Worm (Caenorhabditis elegans): Measurements from ENCODE around the gene acbp-7.

The acbp-7 gene

ce11 chrIII:4817240-4817639, 20.3 kb upstream of the acbp-7 start, which contains the start of gene F26A1.4:
TSS of gene F26A1.4 (plus strand) at chrIII:4817540.
- TF ChIP-seq B0336.3 (GFP tag; IDR thresholded peaks at IDR 0.05) (no peak), egrh-3 (GFP tag; IDR thresholded peaks at IDR 0.05) (no peak), nfya-1 (tag; optimal IDR thresholded peaks at IDR 0.05; ENCODE audit: borderline replicate concordance, insufficient read depth) (no peak), ceh-27 (GFP tag; optimal IDR thresholded peaks at IDR 0.05) (no peak)

ce11 chrIII:4819843-4820242, 17.7 kb upstream of the acbp-7 start, which contains the start of gene F26A1.7:
TSS of gene F26A1.7 (minus strand) at chrIII:4819943.
- TF ChIP-seq ztf-28 (GFP tag; IDR thresholded peaks at IDR 0.05) (no peak), F57A8.1 (GFP tag; optimal IDR thresholded peaks at IDR 0.05) (no peak), snpc-1.1 (tag; optimal IDR thresholded peaks at IDR 0.05; ENCODE audit: insufficient read depth) (no peak), snpc-3.4 (tag; optimal IDR thresholded peaks at IDR 0.05) (no peak)

ce11 chrIII:4822140-4822539, 15.4 kb upstream of the acbp-7 start, which contains the start of gene F26A1.8:
TSS of gene F26A1.8 (minus strand) at chrIII:4822240.
- TF ChIP-seq ZK185.1 (tag; optimal IDR thresholded peaks at IDR 0.05; ENCODE audit: poor library complexity, severe bottlenecking) (no peak), ceh-79 (tag; optimal IDR thresholded peaks at IDR 0.05) (no peak), K12H6.12 (tag; optimal IDR thresholded peaks at IDR 0.05) (no peak), unc-130 (GFP tag; optimal IDR thresholded peaks at IDR 0.05) (no peak), ccch-3 (GFP tag; optimal IDR thresholded peaks at IDR 0.05) (no peak)

- TF ChIP-seq hlh-12 (tag; optimal IDR thresholded peaks at IDR 0.05) (no peak), Y56A3A.18 (GFP tag; IDR thresholded peaks at IDR 0.05) (no peak), B0261.1 (tag; optimal IDR thresholded peaks at IDR 0.05) (no peak), unc-130 (GFP tag; optimal IDR thresholded peaks at IDR 0.05) (no peak)
Measured at ce11 chrIII:4826606-4827005, 10.9 kb upstream of the acbp-7 start, which contains the start of gene F26A1.3. TSS of gene F26A1.3 (plus strand) at chrIII:4826906.

- TF ChIP-seq ceh-79 (tag; optimal IDR thresholded peaks at IDR 0.05) = no peak
- no peak for TF ChIP-seq lin-26 (GFP tag; IDR thresholded peaks at IDR 0.05)
- no peak for TF ChIP-seq hrde-1 (tag; optimal IDR thresholded peaks at IDR 0.05; ENCODE audit: borderline replicate concordance)
- no peak for TF ChIP-seq F39B2.1 (GFP tag; IDR thresholded peaks at IDR 0.05)
- no peak for TF ChIP-seq rcor-1 (GFP tag; IDR thresholded peaks at IDR 0.05)
- no peak for TF ChIP-seq mes-4 (tag; optimal IDR thresholded peaks at IDR 0.05)
- no peak for TF ChIP-seq ekl-4 (GFP tag; IDR thresholded peaks at IDR 0.05)
- TF ChIP-seq rpc-1 (optimal IDR thresholded peaks at IDR 0.05) = no peak
- no peak for TF ChIP-seq rpc-1 (tag; optimal IDR thresholded peaks at IDR 0.05)
- no peak for TF ChIP-seq madf-8 (GFP tag; conservative IDR thresholded peaks at IDR 0.05)
- no peak for TF ChIP-seq hlh-12 (tag; optimal IDR thresholded peaks at IDR 0.05)
- TF ChIP-seq F37B4.10 (GFP tag; IDR thresholded peaks at IDR 0.05) = no peak
- no peak for TF ChIP-seq F23B12.7 (tag; optimal IDR thresholded peaks at IDR 0.05; ENCODE audit: insufficient read depth)
- no peak for TF ChIP-seq sea-2 (GFP tag; IDR thresholded peaks at IDR 0.05)
- no peak for TF ChIP-seq dpl-1 (GFP tag; optimal IDR thresholded peaks at IDR 0.05)
- TF ChIP-seq Y53G8AR.9 (GFP tag; conservative IDR thresholded peaks at IDR 0.05) = no peak
Measured at ce11 chrIII:4829440-4829839, 8.1 kb upstream of the acbp-7 start, which contains the start of gene F26A1.9. TSS of gene F26A1.9 (minus strand) at chrIII:4829540.

- TF ChIP-seq mes-4 (tag; optimal IDR thresholded peaks at IDR 0.05) (no peak), hmg-20 (GFP tag; IDR thresholded peaks at IDR 0.05) (no peak), nfyb-1 (GFP tag; IDR thresholded peaks at IDR 0.05) (no peak), nhr-27 (tag; optimal IDR thresholded peaks at IDR 0.05) (no peak), T07F8.4 (tag; optimal IDR thresholded peaks at IDR 0.05) (no peak), hlh-12 (tag; optimal IDR thresholded peaks at IDR 0.05) (no peak), ztf-26 (tag; optimal IDR thresholded peaks at IDR 0.05) (no peak), B0019.2 (GFP tag; conservative IDR thresholded peaks at IDR 0.05) (no peak), repo-1 (tag; optimal IDR thresholded peaks at IDR 0.05) (no peak)
Measured at ce11 chrIII:4830207-4830606, 7.3 kb upstream of the acbp-7 start, which contains the start of gene nspd-9. TSS of gene nspd-9 (minus strand) at chrIII:4830307.
